In genomic region chrIV:4437825-4438224, ce11 we compare ENCODE assay signal across 4 worm cellular contexts.
A peak's percentile ranks its signal among the peaks of the same experiment; 100 is the strongest.
TF ChIP-seq lines count a peak whose summit lies in the region.

No protein-coding gene starts in this region.

TF ChIP-seq in whole organism, L1 larva, 84 proteins besides CTCF, POLR2A, EP300 and RAD21 (continues in another document):
- no peak for TF ChIP-seq unc-130 (tag; optimal IDR thresholded peaks at IDR 0.05; lab: Kevin White, UChicago)
- TF ChIP-seq nhr-237 (tag; optimal IDR thresholded peaks at IDR 0.05; lab: Kevin White, UChicago) = no peak
- no peak for TF ChIP-seq hpl-2 (GFP tag; optimal IDR thresholded peaks at IDR 0.05; lab: Kevin White, UChicago)
- no peak for TF ChIP-seq sox-4 (tag; optimal IDR thresholded peaks at IDR 0.05; lab: Kevin White, UChicago)
- no peak for TF ChIP-seq fos-1 (tag; optimal IDR thresholded peaks at IDR 0.05; lab: Kevin White, UChicago)
- TF ChIP-seq nhr-19 (GFP tag; conservative IDR thresholded peaks at IDR 0.05; lab: Robert Waterston, UW) = no peak
- peak; percentile 69 for TF ChIP-seq lin-14 (GFP tag; optimal IDR thresholded peaks at IDR 0.05; lab: Kevin White, UChicago)
- TF ChIP-seq grh-1 (GFP tag; IDR thresholded peaks at IDR 0.05; lab: Robert Waterston, UW) = no peak
- TF ChIP-seq lin-39 (tag; optimal IDR thresholded peaks at IDR 0.05; lab: Kevin White, UChicago) = no peak
- no peak for TF ChIP-seq zag-1 (tag; optimal IDR thresholded peaks at IDR 0.05; lab: Kevin White, UChicago)
- no peak for TF ChIP-seq mdl-1 (tag; optimal IDR thresholded peaks at IDR 0.05; lab: Kevin White, UChicago)
- TF ChIP-seq irx-1 (tag; optimal IDR thresholded peaks at IDR 0.05; lab: Kevin White, UChicago) = no peak
- no peak for TF ChIP-seq isw-1 (GFP tag; IDR thresholded peaks at IDR 0.05; lab: Robert Waterston, UW)
- TF ChIP-seq nhr-85 (tag; lab: Kevin White, UChicago) = peak; percentile 73
- TF ChIP-seq ets-5 (GFP tag; IDR thresholded peaks at IDR 0.05; lab: Robert Waterston, UW) = no peak
- TF ChIP-seq ceh-90 (tag; optimal IDR thresholded peaks at IDR 0.05; lab: Kevin White, UChicago) = no peak
- TF ChIP-seq egl-13 (tag; optimal IDR thresholded peaks at IDR 0.05; lab: Kevin White, UChicago) = no peak
- TF ChIP-seq unc-62 (GFP tag; optimal IDR thresholded peaks at IDR 0.05; lab: Kevin White, UChicago) = no peak
- TF ChIP-seq nhr-11 (tag; optimal IDR thresholded peaks at IDR 0.05; lab: Kevin White, UChicago) = no peak
- TF ChIP-seq elt-3 (tag; optimal IDR thresholded peaks at IDR 0.05; lab: Kevin White, UChicago) = peak in 1 of 6 experiments; percentile 16
- TF ChIP-seq unc-86 (tag; optimal IDR thresholded peaks at IDR 0.05; lab: Kevin White, UChicago) = no peak
- TF ChIP-seq elt-2 (tag; optimal IDR thresholded peaks at IDR 0.05; lab: Kevin White, UChicago) = no peak
- TF ChIP-seq snpc-4 (tag; optimal IDR thresholded peaks at IDR 0.05; lab: Kevin White, UChicago) = no peak
- no peak for TF ChIP-seq lin-35 (GFP tag; optimal IDR thresholded peaks at IDR 0.05; lab: Kevin White, UChicago)
- TF ChIP-seq C34B4.2 (tag; optimal IDR thresholded peaks at IDR 0.05; lab: Kevin White, UChicago) = no peak

TF ChIP-seq in whole organism, L2 larva, 48 proteins besides CTCF, POLR2A, EP300 and RAD21:
- TF ChIP-seq nhr-25 (tag; optimal IDR thresholded peaks at IDR 0.05; lab: Kevin White, UChicago) (no peak), elt-1 (tag; optimal IDR thresholded peaks at IDR 0.05; lab: Kevin White, UChicago) (peak; percentile 51), sma-9 (GFP tag; optimal IDR thresholded peaks at IDR 0.05; lab: Kevin White, UChicago) (peak; percentile 45), sma-9 (tag; optimal IDR thresholded peaks at IDR 0.05; lab: Kevin White, UChicago) (no peak)

TF ChIP-seq in whole organism, L3 larva, 47 proteins besides CTCF, POLR2A, EP300 and RAD21:
- peak; percentile 81 for TF ChIP-seq elt-1 (tag; optimal IDR thresholded peaks at IDR 0.05; lab: Kevin White, UChicago)
- TF ChIP-seq elt-2 (tag; optimal IDR thresholded peaks at IDR 0.05; lab: Kevin White, UChicago) = no peak
- no peak for TF ChIP-seq pqm-1 (tag; optimal IDR thresholded peaks at IDR 0.05; lab: Kevin White, UChicago)
- TF ChIP-seq jun-1 (tag; optimal IDR thresholded peaks at IDR 0.05; lab: Kevin White, UChicago) = no peak
- TF ChIP-seq nhr-23 (tag; optimal IDR thresholded peaks at IDR 0.05; lab: Kevin White, UChicago) = peak; percentile 20

TF ChIP-seq in whole organism, mixed stage, embryonic, 35 proteins besides CTCF, POLR2A, EP300 and RAD21:
- TF ChIP-seq hlh-1 (tag; optimal IDR thresholded peaks at IDR 0.05; lab: Kevin White, UChicago) (no peak), ham-2 (GFP tag; optimal IDR thresholded peaks at IDR 0.05; lab: Kevin White, UChicago) (peak; percentile 56), unc-120 (tag; optimal IDR thresholded peaks at IDR 0.05; lab: Kevin White, UChicago; ENCODE audit: poor library complexity, severe bottlenecking) (no peak), snpc-4 (tag; optimal IDR thresholded peaks at IDR 0.05; lab: Kevin White, UChicago) (no peak), nhr-2 (tag; optimal IDR thresholded peaks at IDR 0.05; lab: Kevin White, UChicago) (no peak), flh-1 (GFP tag; optimal IDR thresholded peaks at IDR 0.05; lab: Kevin White, UChicago) (no peak), lsy-2 (tag; optimal IDR thresholded peaks at IDR 0.05; lab: Kevin White, UChicago) (no peak), elt-1 (tag; optimal IDR thresholded peaks at IDR 0.05; lab: Kevin White, UChicago; ENCODE audit: borderline replicate concordance, insufficient read depth) (peak; percentile 92), tbx-8 (GFP tag; optimal IDR thresholded peaks at IDR 0.05; lab: Kevin White, UChicago) (no peak), ces-1 (GFP tag; optimal IDR thresholded peaks at IDR 0.05; lab: Kevin White, UChicago) (no peak), ceh-39 (tag; optimal IDR thresholded peaks at IDR 0.05; lab: Kevin White, UChicago) (no peak), bed-3 (GFP tag; optimal IDR thresholded peaks at IDR 0.05; lab: Kevin White, UChicago) (no peak), pha-4 (tag; optimal IDR thresholded peaks at IDR 0.05; lab: Kevin White, UChicago) (no peak), zip-8 (tag; optimal IDR thresholded peaks at IDR 0.05; lab: Kevin White, UChicago) (no peak), M03D4.4 (tag; optimal IDR thresholded peaks at IDR 0.05; lab: Kevin White, UChicago) (no peak), nhr-12 (tag; optimal IDR thresholded peaks at IDR 0.05; lab: Kevin White, UChicago) (no peak)
